Worm (Caenorhabditis elegans): Measurements from ENCODE around the gene F49C12.9.

DNA sequence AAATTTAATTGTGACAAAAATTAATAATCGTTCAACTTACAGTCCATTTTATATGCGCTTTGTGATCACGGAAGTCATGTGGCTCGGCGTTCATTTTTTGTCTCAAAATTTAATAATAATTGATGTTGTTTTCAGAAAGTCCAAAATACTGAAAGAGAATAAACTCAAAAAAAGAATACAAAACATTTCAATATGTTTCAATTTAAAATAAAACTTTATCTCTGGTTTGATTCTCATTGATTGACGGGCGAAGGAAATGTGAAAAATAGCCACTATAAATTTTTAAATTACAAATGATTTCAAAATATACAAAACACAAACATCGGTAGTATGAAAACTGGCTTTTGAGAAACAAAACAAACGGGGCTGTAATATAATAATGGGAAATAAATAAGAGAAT lies 23.2 kb upstream of the F49C12.9 start, which contains the start of gene T20D3.6:
- TF ChIP-seq dao-5 (tag; optimal IDR thresholded peaks at IDR 0.05) (no peak), W03F9.2 (tag; optimal IDR thresholded peaks at IDR 0.05) (no peak), him-1 (tag; optimal IDR thresholded peaks at IDR 0.05) (no peak)
